Fruit fly (Drosophila melanogaster) whole organism, adult: ENCODE measurements around the gene Ifrd1.

ENCODE experiments used
- CG11617 ChIP-seq: fragments of 200-800 bp; sonication (Bioruptor generic); optimal IDR thresholded peaks from 2 replicates; lab custom pipeline; 2017; ENCODE audit warnings: mild to moderate bottlenecking, missing biosample characterization, missing genetic modification reagents, missing genetic modification characterization
- CG12768 ChIP-seq: fragments of 200-800 bp; sonication (Bioruptor generic); optimal IDR thresholded peaks from 2 replicates; lab custom pipeline; 2017; ENCODE audit warnings: missing biosample characterization, missing genetic modification characterization, mild to moderate bottlenecking, moderate library complexity, missing genetic modification reagents
- CG14711 ChIP-seq: fragments of 200-800 bp; sonication (Bioruptor generic); optimal IDR thresholded peaks from 2 replicates; lab custom pipeline; 2018; ENCODE audit warnings: missing biosample characterization, mild to moderate bottlenecking, missing genetic modification characterization, moderate library complexity
- CG1620 ChIP-seq: fragments of 200-800 bp; sonication (Bioruptor generic); optimal IDR thresholded peaks from 2 replicates; lab custom pipeline; 2016; ENCODE audit warnings: missing biosample characterization, missing genetic modification characterization
- CG33017 ChIP-seq: fragments of 200-800 bp; sonication (Bioruptor generic); optimal IDR thresholded peaks from 2 replicates; lab custom pipeline; 2018; ENCODE audit warnings: missing biosample characterization, mild to moderate bottlenecking, missing genetic modification characterization, moderate library complexity
- CG5204 ChIP-seq: fragments of 200-800 bp; sonication (Bioruptor generic); optimal IDR thresholded peaks from 2 replicates; lab custom pipeline; 2016; ENCODE audit warnings: missing biosample characterization, missing genetic modification characterization
- CG7045 ChIP-seq: fragments of 200-800 bp; sonication (Bioruptor generic); optimal IDR thresholded peaks from 2 replicates; lab custom pipeline; 2017; ENCODE audit warnings: missing biosample characterization, mild to moderate bottlenecking, missing genetic modification characterization
- CG7101 ChIP-seq: fragments of 200-800 bp; sonication (Bioruptor generic); optimal IDR thresholded peaks from 2 replicates; lab custom pipeline; 2018; ENCODE audit warnings: missing biosample characterization, mild to moderate bottlenecking, missing genetic modification characterization, moderate library complexity
- Clk ChIP-seq: fragments of 200-800 bp; sonication (Bioruptor generic); optimal IDR thresholded peaks from 2 replicates; lab custom pipeline; 2017; ENCODE audit warnings: missing biosample characterization, missing genetic modification characterization
- Crg-1 ChIP-seq: fragments of 200-800 bp; sonication (Bioruptor generic); optimal IDR thresholded peaks from 2 replicates; lab custom pipeline; 2016; ENCODE audit warnings: missing biosample characterization, missing genetic modification characterization
- Hr96 ChIP-seq: fragments of 200-800 bp; sonication (Bioruptor generic); optimal IDR thresholded peaks from 2 replicates; lab custom pipeline; 2016; ENCODE audit warnings: missing biosample characterization, missing genetic modification characterization
- Mnt ChIP-seq: fragments of 200-800 bp; sonication (Bioruptor generic); optimal IDR thresholded peaks from 2 replicates; lab custom pipeline; 2016; ENCODE audit warnings: missing biosample characterization, mild to moderate bottlenecking, missing genetic modification characterization
- bab1 ChIP-seq: fragments of 200-800 bp; sonication (Bioruptor generic); optimal IDR thresholded peaks from 3 replicates; lab custom pipeline; 2019; ENCODE audit warnings: missing biosample characterization, mild to moderate bottlenecking, missing genetic modification characterization, moderate library complexity
- cic ChIP-seq: fragments of 200-800 bp; sonication (Bioruptor generic); optimal IDR thresholded peaks from 2 replicates; lab custom pipeline; 2017; ENCODE audit warnings: missing biosample characterization, mild to moderate bottlenecking, missing genetic modification characterization, moderate library complexity
- cnc ChIP-seq, 2 experiments: fragments of >200 bp; optimal IDR thresholded peaks; 2 replicates each; lab custom pipeline; 2017
- kay ChIP-seq: fragments of 200-800 bp; sonication (Bioruptor generic); peaks from one replicate; lab custom pipeline; 2016; ENCODE audit warnings: missing biosample characterization, missing genetic modification characterization, borderline replicate concordance
- ovo ChIP-seq: fragments of 200-800 bp; sonication (Bioruptor generic); optimal IDR thresholded peaks from 2 replicates; lab custom pipeline; 2016; ENCODE audit warnings: missing biosample characterization, missing genetic modification characterization
- pad ChIP-seq: fragments of 200-800 bp; sonication (Bioruptor generic); optimal IDR thresholded peaks from 3 replicates; lab custom pipeline; 2017; ENCODE audit warnings: missing biosample characterization, missing genetic modification characterization, mild to moderate bottlenecking, moderate library complexity, missing genetic modification reagents
- tj ChIP-seq: fragments of 200-800 bp; sonication (Bioruptor generic); optimal IDR thresholded peaks from 3 replicates; lab custom pipeline; 2017; ENCODE audit warnings: missing biosample characterization, mild to moderate bottlenecking, missing genetic modification characterization, moderate library complexity
- toe ChIP-seq: fragments of 200-800 bp; sonication (Bioruptor generic); optimal IDR thresholded peaks from 2 replicates; lab custom pipeline; 2016; ENCODE audit warnings: missing biosample characterization, missing genetic modification characterization

Gene Ifrd1

dm6 chr2L:2882968-2883702 is 8.8 kb upstream of the Ifrd1 start:
- peak; percentile 86 for TF ChIP-seq ovo
- no peak for TF ChIP-seq kay (GFP tag; lab: Kevin White, UChicago)
- peak; percentile 13 for TF ChIP-seq CG7101
- peak; percentile 31 for TF ChIP-seq CG12768
- peak; percentile 56 for TF ChIP-seq CG11617
- TF ChIP-seq tj (GFP tag; lab: Kevin White, UChicago), result peak; percentile 14
- no peak for TF ChIP-seq cnc (optimal IDR thresholded peaks at IDR 0.05; lab: Kevin White, UChicago)
- TF ChIP-seq Hr96, result peak; percentile 40
- no peak for TF ChIP-seq CG5204 (GFP tag; lab: Kevin White, UChicago)
- no peak for TF ChIP-seq pad (GFP tag; lab: Kevin White, UChicago)
- TF ChIP-seq CG14711 (tag; lab: Kevin White, UChicago), result peak; percentile 26
- TF ChIP-seq Clk, result no peak
- peak; percentile 25 for TF ChIP-seq CG7045 (GFP tag; lab: Kevin White, UChicago)
- peak; percentile 24 for TF ChIP-seq toe (GFP tag; lab: Kevin White, UChicago)
- TF ChIP-seq CG1620, result no peak
- peak; percentile 29 for TF ChIP-seq Mnt (GFP tag; lab: Kevin White, UChicago)
- peak; percentile 7 for TF ChIP-seq CG33017 (tag; lab: Kevin White, UChicago)
- no peak for TF ChIP-seq bab1
- no peak for TF ChIP-seq Crg-1 (GFP tag; lab: Kevin White, UChicago)
- no peak for TF ChIP-seq cic (GFP tag; lab: Kevin White, UChicago)

DNA sequence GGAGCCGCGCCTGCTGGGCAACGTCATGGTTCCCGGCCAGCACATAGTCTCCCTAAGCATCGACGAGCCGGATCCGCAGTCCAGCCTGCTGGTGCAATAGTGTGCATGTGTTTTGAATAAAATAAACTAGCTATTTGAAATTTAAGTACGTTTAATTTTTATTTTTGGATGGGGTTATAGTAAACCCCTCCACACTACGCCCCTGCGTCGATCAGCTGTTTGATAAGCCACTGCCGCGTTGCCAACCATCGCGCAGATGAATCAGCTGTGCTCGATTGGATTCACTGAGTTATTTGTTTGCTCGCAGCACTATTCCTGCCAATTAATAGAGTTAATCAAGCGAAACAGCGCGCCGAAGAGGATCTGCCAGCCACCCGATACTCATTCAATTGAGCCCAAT is 4.6 kb upstream of the Ifrd1 start, which contains the start of gene RabGGTb:
Gene RabGGTb, plus strand, starts transcription at position 254 of the 400 bp plus-strand sequence.
- TF ChIP-seq bab1 (peak; percentile 75), kay (GFP tag; lab: Kevin White, UChicago) (no peak), CG33017 (tag; lab: Kevin White, UChicago) (peak; percentile 46), CG1620 (peak; percentile 48), Clk (peak; percentile 46), CG7101 (peak; percentile 51), CG12768 (peak; percentile 59), CG14711 (tag; lab: Kevin White, UChicago) (no peak), Crg-1 (GFP tag; lab: Kevin White, UChicago) (peak; percentile 25), tj (GFP tag; lab: Kevin White, UChicago) (peak; percentile 11), pad (GFP tag; lab: Kevin White, UChicago) (peak; percentile 4), CG7045 (GFP tag; lab: Kevin White, UChicago) (peak; percentile 44), Hr96 (peak; percentile 27), CG5204 (GFP tag; lab: Kevin White, UChicago) (no peak), CG11617 (peak; percentile 22), Mnt (GFP tag; lab: Kevin White, UChicago) (peak; percentile 55), cnc (optimal IDR thresholded peaks at IDR 0.05; lab: Kevin White, UChicago) (no peak), ovo (no peak), cic (GFP tag; lab: Kevin White, UChicago) (peak; percentile 53), toe (GFP tag; lab: Kevin White, UChicago) (peak; percentile 28)

- TF ChIP-seq CG5204 (GFP tag; lab: Kevin White, UChicago), result no peak
- peak; percentile 65 for TF ChIP-seq Crg-1 (GFP tag; lab: Kevin White, UChicago)
- peak; percentile 48 for TF ChIP-seq tj (GFP tag; lab: Kevin White, UChicago)
- peak; percentile 69 for TF ChIP-seq CG7045 (GFP tag; lab: Kevin White, UChicago)
- no peak for TF ChIP-seq cnc (optimal IDR thresholded peaks at IDR 0.05; lab: Kevin White, UChicago)
- TF ChIP-seq bab1, result peak; percentile 89
- peak; percentile 68 for TF ChIP-seq CG11617
- TF ChIP-seq CG14711 (tag; lab: Kevin White, UChicago), result peak; percentile 70
- peak; percentile 89 for TF ChIP-seq Hr96
- TF ChIP-seq Mnt (GFP tag; lab: Kevin White, UChicago), result peak; percentile 77
- peak; percentile 80 for TF ChIP-seq CG33017 (tag; lab: Kevin White, UChicago)
- TF ChIP-seq ovo, result peak; percentile 50
- TF ChIP-seq pad (GFP tag; lab: Kevin White, UChicago), result peak; percentile 62
- peak; percentile 37 for TF ChIP-seq kay (GFP tag; lab: Kevin White, UChicago)
- peak; percentile 76 for TF ChIP-seq CG1620
- peak; percentile 77 for TF ChIP-seq CG12768
- TF ChIP-seq CG7101, result peak; percentile 81
- peak; percentile 90 for TF ChIP-seq toe (GFP tag; lab: Kevin White, UChicago)
- peak; percentile 5 for TF ChIP-seq cic (GFP tag; lab: Kevin White, UChicago)
- peak; percentile 65 for TF ChIP-seq Clk
Measured at dm6 chr2L:2878188-2878587, 3.9 kb upstream of the Ifrd1 start, which contains the start of the genes Prx6a and Sbat. Gene Prx6a (minus strand): TSS chr2L:2878232. Gene Sbat (plus strand): TSS chr2L:2878344.

- peak; percentile 73 for TF ChIP-seq CG1620
- peak; percentile 63 for TF ChIP-seq cic (GFP tag; lab: Kevin White, UChicago)
- TF ChIP-seq Hr96, result peak; percentile 63
- TF ChIP-seq Crg-1 (GFP tag; lab: Kevin White, UChicago), result peak; percentile 68
- peak; percentile 70 for TF ChIP-seq ovo
- no peak for TF ChIP-seq cnc (optimal IDR thresholded peaks at IDR 0.05; lab: Kevin White, UChicago)
- TF ChIP-seq CG7101, result peak; percentile 62
- TF ChIP-seq Mnt (GFP tag; lab: Kevin White, UChicago), result peak; percentile 37
- no peak for TF ChIP-seq CG33017 (tag; lab: Kevin White, UChicago)
- peak; percentile 84 for TF ChIP-seq CG11617
- peak; percentile 88 for TF ChIP-seq toe (GFP tag; lab: Kevin White, UChicago)
- peak; percentile 58 for TF ChIP-seq pad (GFP tag; lab: Kevin White, UChicago)
- no peak for TF ChIP-seq CG5204 (GFP tag; lab: Kevin White, UChicago)
- peak; percentile 13 for TF ChIP-seq bab1
- TF ChIP-seq CG7045 (GFP tag; lab: Kevin White, UChicago), result peak; percentile 47
- peak; percentile 95 for TF ChIP-seq kay (GFP tag; lab: Kevin White, UChicago)
- peak; percentile 94 for TF ChIP-seq CG12768
- peak; percentile 63 for TF ChIP-seq tj (GFP tag; lab: Kevin White, UChicago)
- TF ChIP-seq CG14711 (tag; lab: Kevin White, UChicago), result no peak
- peak; percentile 48 for TF ChIP-seq Clk
Measured at dm6 chr2L:2874542-2875194, 379 bp upstream of the Ifrd1 start, which contains the start of gene CG8814. Gene CG8814 (plus strand): TSS chr2L:2874890.
